Worm (Caenorhabditis elegans) whole organism, L3 larva: ENCODE data around the gene T27E4.5.

Experiments used
- R02D3.7 ChIP-seq: fragments of 150-350 bp; optimal IDR thresholded peaks from 2 replicates; lab custom pipeline; 2014; ENCODE audit warnings: missing biosample characterization, missing genetic modification characterization
- ZK546.5 ChIP-seq: sonication (generic microtip); optimal IDR thresholded peaks from 2 replicates; lab custom pipeline; 2017; ENCODE audit warnings: missing biosample characterization, missing genetic modification characterization
- ama-1 ChIP-seq: fragments of 150-350 bp; optimal IDR thresholded peaks from 2 replicates; lab custom pipeline; 2018
- ceh-16 ChIP-seq: sonication (generic microtip); optimal IDR thresholded peaks from 2 replicates; lab custom pipeline; 2017; ENCODE audit warnings: missing biosample characterization, missing genetic modification characterization
- ceh-28 ChIP-seq: fragments of 150-350 bp; optimal IDR thresholded peaks from 2 replicates; lab custom pipeline; 2014; ENCODE audit warnings: missing biosample characterization, missing genetic modification reagents, missing genetic modification characterization
- ceh-82 ChIP-seq: fragments of 150-350 bp; optimal IDR thresholded peaks from 2 replicates; lab custom pipeline; 2014; ENCODE audit warnings: missing biosample characterization, missing genetic modification characterization
- ceh-9 ChIP-seq: sonication (generic microtip); optimal IDR thresholded peaks from 2 replicates; lab custom pipeline; 2018; ENCODE audit warnings: missing biosample characterization, missing genetic modification characterization
- daf-12 ChIP-seq: fragments of 150-350 bp; optimal IDR thresholded peaks from 2 replicates; lab custom pipeline; 2014; ENCODE audit warnings: missing biosample characterization, missing genetic modification reagents, missing genetic modification characterization
- egl-27 ChIP-seq: sonication (generic microtip); optimal IDR thresholded peaks from 4 replicates; lab custom pipeline; 2017; ENCODE audit warnings: missing biosample characterization, missing genetic modification reagents, missing genetic modification characterization
- egl-5 ChIP-seq: fragments of 150-350 bp; optimal IDR thresholded peaks from 2 replicates; lab custom pipeline; 2017; ENCODE audit warnings: missing biosample characterization, missing genetic modification reagents, missing genetic modification characterization, inconsistent platforms
- elt-1 ChIP-seq: fragments of 150-350 bp; optimal IDR thresholded peaks from 2 replicates; lab custom pipeline; 2014; ENCODE audit warnings: missing biosample characterization, missing genetic modification characterization
- elt-2 ChIP-seq: sonication (generic microtip); optimal IDR thresholded peaks from 2 replicates; lab custom pipeline; 2016; ENCODE audit warnings: missing genetic modification reagents, mild to moderate bottlenecking, missing genetic modification characterization, missing compliant biosample characterization
- elt-3 ChIP-seq, 3 experiments: fragments of 150-350 bp in 1 of 3; sonication (generic microtip) in 2 of 3; optimal IDR thresholded peaks; 2 replicates in 2 of 3; 4 replicates in 1 of 3; lab custom pipeline; 2014 to 2017; ENCODE audit warnings: missing biosample characterization in 3 of 3, missing genetic modification characterization in 3 of 3
- eor-1 ChIP-seq, 2 experiments: fragments of 150-350 bp; optimal IDR thresholded peaks; 2 replicates each; lab custom pipeline; 2014 to 2018; ENCODE audit warnings: missing biosample characterization in 2 of 2, missing genetic modification characterization in 2 of 2
- fkh-10 ChIP-seq: sonication (generic microtip); optimal IDR thresholded peaks from 2 replicates; lab custom pipeline; 2017; ENCODE audit warnings: missing biosample characterization, missing genetic modification reagents, missing genetic modification characterization
- fkh-2 ChIP-seq: fragments of 150-350 bp; optimal IDR thresholded peaks from 2 replicates; lab custom pipeline; 2014; ENCODE audit warnings: missing biosample characterization, missing genetic modification reagents, missing genetic modification characterization
- fos-1 ChIP-seq: fragments of 150-350 bp; optimal IDR thresholded peaks from 2 replicates; lab custom pipeline; 2014; ENCODE audit warnings: missing biosample characterization, missing genetic modification characterization
- hmg-11 ChIP-seq: sonication (generic microtip); optimal IDR thresholded peaks from 2 replicates; lab custom pipeline; 2016; ENCODE audit warnings: missing genetic modification characterization, missing compliant biosample characterization
- jun-1 ChIP-seq: fragments of 150-350 bp; optimal IDR thresholded peaks from 2 replicates; lab custom pipeline; 2014; ENCODE audit warnings: missing biosample characterization, missing genetic modification reagents, missing genetic modification characterization
- lin-39 ChIP-seq: fragments of 150-350 bp; optimal IDR thresholded peaks from 2 replicates; lab custom pipeline; 2018; ENCODE audit warnings: missing biosample characterization, missing genetic modification reagents, missing genetic modification characterization
- mml-1 ChIP-seq: fragments of 150-350 bp; sonication (generic microtip); optimal IDR thresholded peaks from 3 replicates; lab custom pipeline; 2014; ENCODE audit warnings: missing biosample characterization, missing genetic modification characterization
- nfya-1 ChIP-seq: sonication (generic microtip); optimal IDR thresholded peaks from 2 replicates; lab custom pipeline; 2017; ENCODE audit warnings: missing genetic modification characterization, mild to moderate bottlenecking, missing compliant biosample characterization, antibody characterized with exemption, moderate library complexity; ENCODE audit not compliant: insufficient read depth
- nhr-11 ChIP-seq: fragments of 150-350 bp; optimal IDR thresholded peaks from 2 replicates; lab custom pipeline; 2014; ENCODE audit warnings: missing biosample characterization, missing genetic modification characterization
- nhr-12 ChIP-seq: fragments of 150-350 bp; optimal IDR thresholded peaks from 2 replicates; lab custom pipeline; 2014; ENCODE audit warnings: missing biosample characterization, missing genetic modification characterization
- nhr-23 ChIP-seq: fragments of 150-350 bp; optimal IDR thresholded peaks from 2 replicates; lab custom pipeline; 2014; ENCODE audit warnings: missing biosample characterization, missing genetic modification reagents, missing genetic modification characterization
- nhr-237 ChIP-seq: fragments of 150-350 bp; optimal IDR thresholded peaks from 2 replicates; lab custom pipeline; 2014; ENCODE audit warnings: missing biosample characterization, missing genetic modification characterization
- nhr-25 ChIP-seq: sonication (generic microtip); optimal IDR thresholded peaks from 2 replicates; lab custom pipeline; 2017; ENCODE audit warnings: missing biosample characterization, missing genetic modification characterization
- nhr-28 ChIP-seq: fragments of 150-350 bp; optimal IDR thresholded peaks from 2 replicates; lab custom pipeline; 2014; ENCODE audit warnings: missing biosample characterization, missing genetic modification characterization
- nhr-67 ChIP-seq: fragments of 150-350 bp; optimal IDR thresholded peaks from 2 replicates; lab custom pipeline; 2014; ENCODE audit warnings: missing biosample characterization, missing genetic modification characterization
- nhr-76 ChIP-seq: fragments of 150-350 bp; sonication (generic microtip); optimal IDR thresholded peaks from 5 replicates; lab custom pipeline; 2014; ENCODE audit warnings: missing biosample characterization, missing genetic modification characterization
- nhr-77 ChIP-seq: fragments of 150-350 bp; optimal IDR thresholded peaks from 2 replicates; lab custom pipeline; 2014; ENCODE audit warnings: missing biosample characterization, missing genetic modification characterization
- pha-4 ChIP-seq: fragments of 150-350 bp; optimal IDR thresholded peaks from 2 replicates; lab custom pipeline; 2014; ENCODE audit warnings: missing biosample characterization, missing genetic modification reagents, missing genetic modification characterization
- pqm-1 ChIP-seq: fragments of 150-350 bp; optimal IDR thresholded peaks from 2 replicates; lab custom pipeline; 2017; ENCODE audit warnings: missing biosample characterization, missing genetic modification characterization, inconsistent platforms
- sea-2 ChIP-seq: fragments of 150-350 bp; sonication (generic microtip); optimal IDR thresholded peaks from 4 replicates; lab custom pipeline; 2014; ENCODE audit warnings: missing biosample characterization, missing genetic modification reagents, missing genetic modification characterization
- skn-1 ChIP-seq: fragments of 150-350 bp; optimal IDR thresholded peaks from 2 replicates; lab custom pipeline; 2014; ENCODE audit warnings: missing biosample characterization, missing genetic modification characterization
- snpc-4 ChIP-seq: fragments of 150-350 bp; optimal IDR thresholded peaks from 2 replicates; lab custom pipeline; 2014; ENCODE audit warnings: missing biosample characterization, missing genetic modification characterization
- unc-39 ChIP-seq: sonication (generic microtip); optimal IDR thresholded peaks from 4 replicates; lab custom pipeline; 2017; ENCODE audit warnings: missing biosample characterization, missing genetic modification characterization
- unc-62 ChIP-seq: fragments of 150-350 bp; sonication (generic microtip); optimal IDR thresholded peaks from 4 replicates; lab custom pipeline; 2014; ENCODE audit warnings: missing biosample characterization, missing genetic modification reagents, missing genetic modification characterization
- zag-1 ChIP-seq: fragments of 150-350 bp; optimal IDR thresholded peaks from 2 replicates; lab custom pipeline; 2014; ENCODE audit warnings: missing biosample characterization, missing genetic modification characterization
- ztf-4 ChIP-seq: fragments of 150-350 bp; optimal IDR thresholded peaks from 2 replicates; lab custom pipeline; 2014; ENCODE audit warnings: missing biosample characterization, missing genetic modification characterization

Gene T27E4.5

ce11 chrV:9098280-9098973 lies 28.8 kb upstream of the T27E4.5 start, which contains the start of gene F21C10.9:
Gene F21C10.9 (minus strand): TSS chrV:9098696.
- TF ChIP-seq jun-1 (tag; lab: Kevin White, UChicago) (no peak), pha-4 (tag; lab: Kevin White, UChicago) (peak; percentile 12), daf-12 (tag; lab: Kevin White, UChicago) (no peak), elt-2 (tag; lab: Kevin White, UChicago) (peak; percentile 25), ama-1 (lab: Kevin White, UChicago) (no peak), nhr-28 (no peak), nfya-1 (tag; lab: Kevin White, UChicago) (no peak)

DNA sequence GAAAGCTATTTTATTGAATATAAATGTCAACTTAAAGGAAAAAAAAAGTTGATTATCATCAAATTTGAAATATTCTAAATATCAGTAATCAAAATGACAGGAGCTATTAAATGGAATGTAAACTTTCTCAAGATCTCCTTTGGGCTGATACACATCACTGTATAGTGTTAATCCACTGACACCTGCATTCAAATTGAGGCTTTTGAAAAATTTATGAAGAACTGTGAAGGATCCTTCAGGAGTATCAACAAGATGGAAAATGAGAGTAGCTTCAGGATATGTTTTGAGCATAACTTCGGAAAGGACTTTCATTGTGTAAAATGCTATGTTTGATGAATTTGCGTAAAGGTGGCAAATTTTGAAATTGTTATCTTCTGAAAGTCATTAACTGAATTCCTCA lies 27.6 kb upstream of the T27E4.5 start:
- no peak for TF ChIP-seq unc-62 (GFP tag; lab: Kevin White, UChicago)
- no peak for TF ChIP-seq skn-1
- no peak for TF ChIP-seq nfya-1 (tag; lab: Kevin White, UChicago)
- TF ChIP-seq ztf-4 (tag; lab: Kevin White, UChicago), result no peak
- no peak for TF ChIP-seq nhr-28
- no peak for TF ChIP-seq nhr-11 (tag; lab: Kevin White, UChicago)
- TF ChIP-seq nhr-77 (tag; lab: Kevin White, UChicago), result no peak
- TF ChIP-seq fos-1 (tag; lab: Kevin White, UChicago), result no peak
- no peak for TF ChIP-seq nhr-23 (tag; lab: Kevin White, UChicago)
- TF ChIP-seq nhr-25 (tag; lab: Kevin White, UChicago), result no peak
- no peak for TF ChIP-seq nhr-12 (tag; lab: Kevin White, UChicago)
- TF ChIP-seq jun-1 (tag; lab: Kevin White, UChicago), result no peak
- TF ChIP-seq R02D3.7 (tag; lab: Kevin White, UChicago), result no peak
- no peak for TF ChIP-seq elt-2 (tag; lab: Kevin White, UChicago)
- no peak for TF ChIP-seq unc-39 (tag; lab: Kevin White, UChicago)
- TF ChIP-seq elt-3 (tag; optimal IDR thresholded peaks at IDR 0.05; lab: Kevin White, UChicago), result no peak
- TF ChIP-seq, all 47 proteins: peak for 0

- TF ChIP-seq nhr-67 (tag; lab: Kevin White, UChicago) (no peak), ceh-28 (no peak), nhr-12 (tag; lab: Kevin White, UChicago) (no peak), ama-1 (lab: Kevin White, UChicago) (peak; percentile 55), ZK546.5 (tag; lab: Kevin White, UChicago) (no peak), unc-39 (tag; lab: Kevin White, UChicago) (no peak), zag-1 (tag; lab: Kevin White, UChicago) (no peak), unc-62 (GFP tag; lab: Kevin White, UChicago) (no peak), nhr-25 (tag; lab: Kevin White, UChicago) (no peak), lin-39 (tag; lab: Kevin White, UChicago) (peak; percentile 20)
Observed at ce11 chrV:9096674-9097073, 27.1 kb upstream of the T27E4.5 start.

DNA sequence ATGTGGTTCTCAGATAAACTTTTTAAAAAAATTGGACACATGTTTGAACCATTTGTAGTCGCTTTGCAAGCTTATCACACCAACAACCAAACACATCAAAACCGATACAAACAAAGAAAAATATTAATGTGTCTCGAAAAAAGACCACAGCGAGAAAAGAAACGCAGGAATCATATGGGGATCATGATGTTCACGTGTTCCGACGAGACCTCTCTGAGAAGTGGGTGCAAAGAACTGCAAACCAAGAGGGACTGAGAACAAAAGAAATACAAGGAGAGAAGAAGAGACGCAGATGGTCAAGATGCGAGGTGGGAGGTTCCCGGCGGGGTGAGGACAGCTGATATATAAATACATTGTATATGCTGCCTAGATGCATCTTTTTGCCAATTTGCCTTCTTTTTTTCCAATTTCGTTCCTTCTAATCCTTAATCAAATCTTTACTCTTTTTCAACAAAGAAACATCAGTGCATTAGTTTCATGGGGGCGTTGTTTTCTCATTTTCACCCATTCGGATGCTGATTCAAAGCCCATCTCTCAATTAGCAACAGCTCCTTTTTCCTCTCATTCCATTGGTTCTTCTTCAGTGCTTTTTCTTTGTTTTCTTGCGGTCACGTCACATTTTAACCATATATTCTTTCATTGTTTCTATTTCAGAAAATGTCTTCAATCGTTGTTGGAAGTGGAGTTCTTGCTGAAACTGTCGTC lies 26.2 kb upstream of the T27E4.5 start, which contains the start of gene F21C10.10:
Gene F21C10.10 (plus strand): TSS at position 655 of the 705 bp plus-strand sequence.
- TF ChIP-seq daf-12 (tag; lab: Kevin White, UChicago) (no peak), ceh-82 (tag; lab: Kevin White, UChicago) (no peak), nhr-237 (tag; lab: Kevin White, UChicago) (no peak), pqm-1 (tag; lab: Kevin White, UChicago) (peak; percentile 89), fkh-10 (no peak), unc-62 (GFP tag; lab: Kevin White, UChicago) (peak; percentile 47), sea-2 (GFP tag; lab: Kevin White, UChicago) (no peak), nhr-77 (tag; lab: Kevin White, UChicago) (peak; percentile 23), fkh-2 (tag; lab: Kevin White, UChicago) (no peak), skn-1 (peak; percentile 6), ZK546.5 (tag; lab: Kevin White, UChicago) (no peak), egl-5 (tag; lab: Kevin White, UChicago) (peak; percentile 84), eor-1 (tag; optimal IDR thresholded peaks at IDR 0.05; lab: Kevin White, UChicago) (no peak), hmg-11 (tag; lab: Kevin White, UChicago) (peak; percentile 62), mml-1 (tag; lab: Kevin White, UChicago) (peak; percentile 82), zag-1 (tag; lab: Kevin White, UChicago) (no peak), nhr-12 (tag; lab: Kevin White, UChicago) (no peak), elt-1 (no peak), nhr-67 (tag; lab: Kevin White, UChicago) (no peak), unc-39 (tag; lab: Kevin White, UChicago) (no peak), nhr-11 (tag; lab: Kevin White, UChicago) (peak; percentile 33), ceh-9 (tag; lab: Kevin White, UChicago) (no peak), nhr-23 (tag; lab: Kevin White, UChicago) (peak; percentile 95), ceh-16 (tag; lab: Kevin White, UChicago) (no peak), egl-27 (tag; lab: Kevin White, UChicago) (peak; percentile 54), pha-4 (tag; lab: Kevin White, UChicago) (peak; percentile 96), ama-1 (lab: Kevin White, UChicago) (no peak), ztf-4 (tag; lab: Kevin White, UChicago) (peak; percentile 65), jun-1 (tag; lab: Kevin White, UChicago) (peak; percentile 91), fos-1 (tag; lab: Kevin White, UChicago) (peak; percentile 15), nhr-28 (no peak), nhr-76 (peak; percentile 92), nfya-1 (tag; lab: Kevin White, UChicago) (peak; percentile 85), ceh-28 (peak; percentile 80), snpc-4 (tag; lab: Kevin White, UChicago) (peak; percentile 55)
